Worm (Caenorhabditis elegans) whole organism, L4 larva: ENCODE results near the gene nspg-6.

Experiments
- T20F7.1 ChIP-seq: fragments of 200-800 bp; sonication (Bioruptor generic); optimal IDR thresholded peaks from 2 replicates; lab custom pipeline; 2018; ENCODE audit warnings: mild to moderate bottlenecking, missing genetic modification characterization, missing compliant biosample characterization
- Y105C5A.15 ChIP-seq: fragments of 200-800 bp; sonication (Bioruptor generic); IDR thresholded peaks from 2 replicates; pipeline ENCODE4 v1.3.6; 2022; ENCODE audit warnings: missing genetic modification characterization, missing compliant biosample characterization
- Y48G9A.11 ChIP-seq: fragments of 200-800 bp; sonication (Bioruptor generic); IDR thresholded peaks from 2 replicates; pipeline ENCODE4 v1.3.6; 2022; ENCODE audit warnings: missing genetic modification reagents, missing genetic modification characterization, missing compliant biosample characterization
- Y75B8A.6 ChIP-seq: fragments of 200-800 bp; sonication (Bioruptor generic); IDR thresholded peaks from 2 replicates; pipeline ENCODE4 v1.3.6; 2022; ENCODE audit warnings: missing genetic modification reagents, missing genetic modification characterization, missing compliant biosample characterization
- ZK546.5 ChIP-seq, 2 experiments: sonication (generic microtip); optimal IDR thresholded peaks; 2 replicates each; lab custom pipeline; 2017; ENCODE audit warnings: missing biosample characterization in 2 of 2, missing genetic modification characterization in 2 of 2
- aha-1 ChIP-seq: fragments of 150-350 bp; peaks from one replicate; lab custom pipeline; 2014; ENCODE audit warnings: missing biosample characterization, missing genetic modification characterization
- ama-1 ChIP-seq: fragments of 150-350 bp; optimal IDR thresholded peaks from 2 replicates; lab custom pipeline; 2014; ENCODE audit warnings: inconsistent platforms, mixed read lengths
- arid-1 ChIP-seq: fragments of 200-800 bp; sonication (Bioruptor generic); conservative IDR thresholded peaks from 2 replicates; pipeline ENCODE4 v1.3.6; 2022; ENCODE audit warnings: missing genetic modification reagents, missing genetic modification characterization, missing compliant biosample characterization
- ceh-20 ChIP-seq: fragments of 200-800 bp; sonication (Bioruptor generic); IDR thresholded peaks from 2 replicates; pipeline ENCODE4 v1.3.6; 2022; ENCODE audit warnings: missing genetic modification reagents, missing genetic modification characterization, missing compliant biosample characterization
- daf-12 ChIP-seq: fragments of 150-350 bp; optimal IDR thresholded peaks from 2 replicates; lab custom pipeline; 2014; ENCODE audit warnings: missing biosample characterization, missing genetic modification reagents, missing genetic modification characterization
- daf-16 ChIP-seq, 3 experiments: sonication (generic microtip); optimal IDR thresholded peaks; 2 replicates each; lab custom pipeline; 2016 to 2017; ENCODE audit warnings: missing genetic modification characterization in 3 of 3, missing genetic modification reagents in 3 of 3, mild to moderate bottlenecking in 2 of 3, missing compliant biosample characterization in 2 of 3, missing biosample characterization in 1 of 3, moderate library complexity in 1 of 3
- daf-8 ChIP-seq: fragments of 200-800 bp; sonication (Bioruptor generic); IDR thresholded peaks from 2 replicates; pipeline ENCODE4 v1.3.6; 2022; ENCODE audit warnings: missing genetic modification characterization, missing compliant biosample characterization
- dmd-6 ChIP-seq: fragments of 200-800 bp; sonication (Bioruptor generic); IDR thresholded peaks from 2 replicates; pipeline ENCODE4 v1.3.6; 2022; ENCODE audit warnings: missing genetic modification reagents, missing genetic modification characterization, missing compliant biosample characterization
- dmd-8 ChIP-seq: fragments of 200-800 bp; sonication (Bioruptor generic); IDR thresholded peaks from 2 replicates; pipeline ENCODE4 v1.3.6; 2022; ENCODE audit warnings: missing genetic modification characterization, missing compliant biosample characterization
- dpl-1 ChIP-seq: fragments of 150-350 bp; optimal IDR thresholded peaks from 2 replicates; lab custom pipeline; 2014; ENCODE audit warnings: missing biosample characterization, missing genetic modification reagents, missing genetic modification characterization
- duxl-1 ChIP-seq: sonication (generic microtip); optimal IDR thresholded peaks from 2 replicates; lab custom pipeline; 2016; ENCODE audit warnings: mild to moderate bottlenecking, missing genetic modification characterization, moderate library complexity, missing compliant biosample characterization; ENCODE audit not compliant: poor library complexity
- dve-1 ChIP-seq: sonication (generic microtip); optimal IDR thresholded peaks from 2 replicates; lab custom pipeline; 2017; ENCODE audit warnings: antibody characterized with exemption, mild to moderate bottlenecking, missing genetic modification characterization, missing compliant biosample characterization; ENCODE audit not compliant: insufficient read depth
- hif-1 ChIP-seq, 2 experiments: sonication (generic microtip); optimal IDR thresholded peaks; 2 replicates each; lab custom pipeline; 2016 to 2017; ENCODE audit warnings: missing compliant biosample characterization in 2 of 2, missing genetic modification characterization in 2 of 2, missing genetic modification reagents in 2 of 2, missing genotype in 2 of 2, mild to moderate bottlenecking in 1 of 2
- hlh-11 ChIP-seq: fragments of 200-800 bp; sonication (Bioruptor generic); optimal IDR thresholded peaks from 2 replicates; lab custom pipeline; 2018; ENCODE audit warnings: mild to moderate bottlenecking, missing genetic modification characterization, missing compliant biosample characterization
- hlh-30 ChIP-seq: sonication (generic microtip); optimal IDR thresholded peaks from 2 replicates; lab custom pipeline; 2017; ENCODE audit warnings: antibody characterized with exemption, mild to moderate bottlenecking, missing genetic modification characterization, missing compliant biosample characterization; ENCODE audit not compliant: insufficient read depth
- lin-13 ChIP-seq: fragments of 150-350 bp; optimal IDR thresholded peaks from 2 replicates; lab custom pipeline; 2014; ENCODE audit warnings: missing biosample characterization, missing genetic modification reagents, missing genetic modification characterization
- lin-15B ChIP-seq: fragments of 150-350 bp; sonication (generic microtip); optimal IDR thresholded peaks from 3 replicates; lab custom pipeline; 2014; ENCODE audit warnings: missing biosample characterization, missing genetic modification characterization
- lir-3 ChIP-seq: sonication (generic microtip); optimal IDR thresholded peaks from 2 replicates; lab custom pipeline; 2016; ENCODE audit warnings: mild to moderate bottlenecking, missing genetic modification characterization, missing compliant biosample characterization
- lsy-2 ChIP-seq, 2 experiments: fragments of 150-350 bp in 1 of 2; sonication (generic microtip) in 1 of 2; optimal IDR thresholded peaks; 2 replicates each; lab custom pipeline; 2014 to 2017; ENCODE audit warnings: missing biosample characterization in 2 of 2, missing genetic modification characterization in 2 of 2
- madf-9 ChIP-seq: fragments of 200-800 bp; sonication (Bioruptor generic); conservative IDR thresholded peaks from 2 replicates; pipeline ENCODE4 v1.3.6; 2022; ENCODE audit warnings: missing genetic modification reagents, missing genetic modification characterization, missing compliant biosample characterization
- mep-1 ChIP-seq: fragments of 150-350 bp; sonication (generic microtip); optimal IDR thresholded peaks from 3 replicates; lab custom pipeline; 2014; ENCODE audit warnings: missing biosample characterization, missing genetic modification characterization
- mes-2 ChIP-seq: sonication (generic microtip); optimal IDR thresholded peaks from 2 replicates; lab custom pipeline; 2016; ENCODE audit warnings: missing genotype, mild to moderate bottlenecking, missing genetic modification characterization, missing compliant biosample characterization; ENCODE audit not compliant: poor library complexity, severe bottlenecking
- mxl-2 ChIP-seq: fragments of 200-800 bp; sonication (Bioruptor generic); conservative IDR thresholded peaks from 2 replicates; pipeline ENCODE4 v1.3.6; 2022; ENCODE audit warnings: missing genetic modification reagents, missing genetic modification characterization, missing compliant biosample characterization
- mxl-3 ChIP-seq: fragments of 200-800 bp; sonication (Bioruptor generic); optimal IDR thresholded peaks from 2 replicates; lab custom pipeline; 2018; ENCODE audit warnings: mild to moderate bottlenecking, missing genetic modification characterization, missing compliant biosample characterization
- nhr-10 ChIP-seq: fragments of 150-350 bp; optimal IDR thresholded peaks from 2 replicates; lab custom pipeline; 2014; ENCODE audit warnings: missing biosample characterization, missing genetic modification characterization
- nhr-11 ChIP-seq: fragments of 150-350 bp; optimal IDR thresholded peaks from 2 replicates; lab custom pipeline; 2014; ENCODE audit warnings: missing biosample characterization, missing genetic modification characterization
- nhr-28 ChIP-seq: fragments of 150-350 bp; optimal IDR thresholded peaks from 2 replicates; lab custom pipeline; 2014; ENCODE audit warnings: missing biosample characterization, missing genetic modification characterization
- nhr-48 ChIP-seq: sonication (generic microtip); optimal IDR thresholded peaks from 2 replicates; lab custom pipeline; 2016; ENCODE audit warnings: mild to moderate bottlenecking, missing genetic modification characterization, missing compliant biosample characterization
- pha-4 ChIP-seq, 2 experiments: fragments of 150-350 bp in 1 of 2; fragments of 200-800 bp in 1 of 2; sonication (Bioruptor generic) in 1 of 2; IDR thresholded peaks in 1 of 2; optimal IDR thresholded peaks in 1 of 2; 2 replicates each; pipeline versions ENCODE4 v1.3.6 to Lab custom; 2014 to 2022; ENCODE audit warnings: missing genetic modification characterization in 2 of 2, missing genetic modification reagents in 2 of 2, missing biosample characterization in 1 of 2, missing compliant biosample characterization in 1 of 2
- rbr-2 ChIP-seq: sonication (generic microtip); optimal IDR thresholded peaks from 2 replicates; lab custom pipeline; 2016; ENCODE audit warnings: missing genotype, missing genetic modification characterization, missing compliant biosample characterization
- set-16 ChIP-seq: fragments of 200-800 bp; sonication (Bioruptor generic); IDR thresholded peaks from 2 replicates; pipeline ENCODE4 v1.3.6; 2022; ENCODE audit warnings: missing genetic modification reagents, missing genetic modification characterization, missing compliant biosample characterization
- snpc-1.2 ChIP-seq: fragments of 200-800 bp; sonication (Bioruptor generic); IDR thresholded peaks from 2 replicates; pipeline ENCODE4 v1.3.6; 2022; ENCODE audit warnings: missing genetic modification reagents, missing genetic modification characterization, missing compliant biosample characterization
- snpc-4 ChIP-seq: fragments of 150-350 bp; optimal IDR thresholded peaks from 2 replicates; lab custom pipeline; 2014; ENCODE audit warnings: missing biosample characterization, missing genetic modification characterization
- unc-130 ChIP-seq: sonication (generic microtip); optimal IDR thresholded peaks from 2 replicates; lab custom pipeline; 2016; ENCODE audit warnings: missing genetic modification reagents, missing genetic modification characterization, missing compliant biosample characterization
- zag-1 ChIP-seq: fragments of 150-350 bp; optimal IDR thresholded peaks from 2 replicates; lab custom pipeline; 2014; ENCODE audit warnings: missing biosample characterization, missing genetic modification characterization
- zfp-3 ChIP-seq: fragments of 200-800 bp; sonication (Bioruptor generic); conservative IDR thresholded peaks from 2 replicates; pipeline ENCODE4 v1.3.6; 2022; ENCODE audit warnings: missing genetic modification reagents, missing genetic modification characterization, missing compliant biosample characterization
- zip-11 ChIP-seq: fragments of 200-800 bp; sonication (Bioruptor generic); IDR thresholded peaks from 2 replicates; pipeline ENCODE4 v1.3.6; 2022; ENCODE audit warnings: missing genetic modification characterization, missing compliant biosample characterization
- ztf-11 ChIP-seq: fragments of 150-350 bp; optimal IDR thresholded peaks from 2 replicates; lab custom pipeline; 2014; ENCODE audit warnings: missing biosample characterization, missing genetic modification characterization

The nspg-6 gene

DNA sequence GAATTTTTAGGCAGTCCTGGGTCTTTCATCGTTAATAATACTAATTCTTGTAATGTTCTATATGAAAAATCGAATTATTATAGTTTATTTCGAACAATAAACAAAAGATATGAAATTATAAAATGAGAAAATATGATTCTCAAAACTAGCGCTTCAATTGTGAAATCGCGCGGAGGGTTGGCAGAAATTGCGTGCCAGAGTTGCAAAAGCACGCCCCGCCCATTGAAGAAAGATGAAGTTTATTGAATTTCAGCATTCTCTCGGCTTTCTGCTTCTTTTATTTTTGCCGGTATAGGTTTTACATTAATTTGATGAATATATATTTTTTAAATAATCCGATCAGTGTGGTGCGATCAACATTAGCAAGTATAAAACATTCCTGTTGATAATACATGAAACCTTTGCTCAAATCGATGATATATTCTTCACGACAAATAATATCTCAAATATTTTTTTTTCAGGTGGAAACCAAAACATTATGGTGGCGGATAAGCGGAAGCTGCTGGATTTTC lies 44.3 kb upstream of the nspg-6 start, which contains the start of the genes eco-1 and hmgr-1:
TSS of gene eco-1 (minus strand) at position 59 of the 512 bp plus-strand sequence.
TSS of gene hmgr-1 (plus strand) at position 462 of the 512 bp plus-strand sequence.
- no peak for TF ChIP-seq snpc-1.2
- TF ChIP-seq ama-1 (lab: Kevin White, UChicago) = no peak
- peak; percentile 73 for TF ChIP-seq dpl-1 (GFP tag; lab: Kevin White, UChicago)
- TF ChIP-seq nhr-48 (tag; lab: Kevin White, UChicago) = no peak
- no peak for TF ChIP-seq daf-12 (tag; lab: Kevin White, UChicago)
- no peak for TF ChIP-seq daf-8 (GFP tag; lab: Robert Waterston, UW)
- TF ChIP-seq unc-130 (GFP tag; lab: Kevin White, UChicago) = no peak
- no peak for TF ChIP-seq rbr-2
- TF ChIP-seq nhr-28 = no peak
- no peak for TF ChIP-seq lin-15B (tag; lab: Kevin White, UChicago)
- TF ChIP-seq T20F7.1 (GFP tag; lab: Kevin White, UChicago) = no peak
- TF ChIP-seq snpc-4 (tag; lab: Kevin White, UChicago) = no peak
- peak; percentile 86 for TF ChIP-seq mes-2 (tag; lab: Kevin White, UChicago)
- no peak for TF ChIP-seq Y75B8A.6 (GFP tag; lab: Robert Waterston, UW)
- TF ChIP-seq set-16 (GFP tag; lab: Robert Waterston, UW) = no peak
- no peak for TF ChIP-seq dmd-8 (GFP tag; lab: Robert Waterston, UW)
- 0 out of 2 replicates have a peak, but pooled peaks have one; percentile 30 for TF ChIP-seq arid-1 (GFP tag; lab: Robert Waterston, UW)
- TF ChIP-seq lir-3 (tag; lab: Kevin White, UChicago) = no peak
- peak in 1 of 2 experiments; percentile 40 for TF ChIP-seq lsy-2 (tag; optimal IDR thresholded peaks at IDR 0.05; lab: Kevin White, UChicago)
- no peak for TF ChIP-seq ztf-11 (tag; lab: Kevin White, UChicago)
- no peak for TF ChIP-seq Y105C5A.15
- TF ChIP-seq zag-1 (tag; lab: Kevin White, UChicago) = no peak
- no peak for TF ChIP-seq nhr-10 (tag; lab: Kevin White, UChicago)
- TF ChIP-seq Y48G9A.11 (GFP tag; lab: Robert Waterston, UW) = no peak
- TF ChIP-seq zfp-3 (GFP tag; lab: Robert Waterston, UW) = no peak

DNA sequence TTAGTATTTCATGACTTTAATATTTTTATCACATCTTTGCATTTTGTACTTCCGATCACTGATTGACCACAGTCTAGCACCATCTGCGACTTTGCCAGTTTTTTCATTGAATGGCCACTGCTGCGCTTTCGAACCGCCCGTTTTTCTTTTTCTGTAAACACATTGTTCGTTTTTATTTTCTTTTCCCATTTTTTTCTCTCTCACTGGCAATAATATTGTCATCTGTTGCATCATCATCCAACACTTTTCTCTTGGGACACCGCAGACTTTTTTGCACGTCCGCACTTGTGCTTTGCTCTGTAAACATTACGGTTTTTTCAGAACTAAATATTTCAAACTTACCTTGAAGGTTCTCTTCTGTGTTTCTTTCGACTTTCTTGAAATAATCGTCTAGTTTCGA lies 43.9 kb upstream of the nspg-6 start:
- TF ChIP-seq mxl-3 (GFP tag; lab: Kevin White, UChicago) (peak; percentile 15), nhr-28 (peak; percentile 63), daf-16 (GFP tag; optimal IDR thresholded peaks at IDR 0.05; lab: Kevin White, UChicago) (peak in 1 of 2 experiments; percentile 80), daf-16 (tag; optimal IDR thresholded peaks at IDR 0.05; lab: Kevin White, UChicago) (peak; percentile 60), aha-1 (tag; lab: Kevin White, UChicago) (peak; percentile 93), zip-11 (GFP tag; lab: Robert Waterston, UW) (no peak), mep-1 (tag; lab: Kevin White, UChicago) (peak; percentile 36), ceh-20 (GFP tag; lab: Robert Waterston, UW) (0 out of 2 replicates have a peak, but pooled peaks have one; percentile 42), hlh-30 (tag; lab: Kevin White, UChicago) (peak; percentile 40), lin-13 (GFP tag; lab: Kevin White, UChicago) (peak; percentile 32), pha-4 (GFP tag; IDR thresholded peaks at IDR 0.05; lab: Robert Waterston, UW) (no peak), pha-4 (tag; optimal IDR thresholded peaks at IDR 0.05; lab: Kevin White, UChicago) (peak; percentile 80), ZK546.5 (tag; optimal IDR thresholded peaks at IDR 0.05; lab: Kevin White, UChicago) (no peak), duxl-1 (tag; lab: Kevin White, UChicago) (no peak), nhr-11 (peak; percentile 12), dve-1 (tag; lab: Kevin White, UChicago) (peak; percentile 24), hif-1 (tag; optimal IDR thresholded peaks at IDR 0.05; lab: Kevin White, UChicago) (peak in 1 of 2 experiments; percentile 92), hlh-11 (tag; lab: Kevin White, UChicago) (peak; percentile 72), madf-9 (GFP tag; lab: Robert Waterston, UW) (no peak), dmd-6 (GFP tag; lab: Robert Waterston, UW) (peak; percentile 51; the same call in 1 of the 2 replicates), mxl-2 (GFP tag; lab: Robert Waterston, UW) (no peak)
